Worm (Caenorhabditis elegans) whole organism, early embryonic: ENCODE data around the gene Y52E8A.1.

Source experiments
- B0310.2 ChIP-seq: sonication (generic microtip); optimal IDR thresholded peaks from 2 replicates; lab custom pipeline; 2016; ENCODE audit warnings: mild to moderate bottlenecking, missing genetic modification characterization, missing compliant biosample characterization
- F13C5.2 ChIP-seq: sonication (generic microtip); optimal IDR thresholded peaks from 2 replicates; lab custom pipeline; 2017; ENCODE audit warnings: mild to moderate bottlenecking, missing genetic modification characterization, inconsistent platforms, missing compliant biosample characterization
- aly-1 ChIP-seq: sonication (generic microtip); optimal IDR thresholded peaks from 2 replicates; lab custom pipeline; 2016; ENCODE audit warnings: missing genetic modification characterization, missing compliant biosample characterization
- ama-1 ChIP-seq: fragments of 150-350 bp; optimal IDR thresholded peaks from 2 replicates; lab custom pipeline; 2014
- ceh-13 ChIP-seq: fragments of 200-800 bp; sonication (Bioruptor generic); optimal IDR thresholded peaks from 2 replicates; lab custom pipeline; 2018; ENCODE audit warnings: mild to moderate bottlenecking, missing genetic modification characterization, missing compliant biosample characterization
- ceh-36 ChIP-seq: sonication (generic microtip); optimal IDR thresholded peaks from 2 replicates; lab custom pipeline; 2016; ENCODE audit warnings: missing genetic modification characterization, inconsistent platforms, missing compliant biosample characterization
- ets-7 ChIP-seq: sonication (generic microtip); optimal IDR thresholded peaks from 2 replicates; lab custom pipeline; 2016; ENCODE audit warnings: missing genotype, missing genetic modification characterization, missing compliant biosample characterization
- flt-1 ChIP-seq: fragments of 200-800 bp; sonication (Bioruptor generic); IDR thresholded peaks from 2 replicates; pipeline ENCODE4 v1.3.6; 2022; ENCODE audit warnings: missing genetic modification characterization, missing compliant biosample characterization
- hmbx-1 ChIP-seq: sonication (generic microtip); optimal IDR thresholded peaks from 2 replicates; lab custom pipeline; 2016; ENCODE audit warnings: mild to moderate bottlenecking, missing genetic modification characterization, missing compliant biosample characterization
- hmg-4 ChIP-seq: fragments of 200-800 bp; sonication (Bioruptor generic); optimal IDR thresholded peaks from 2 replicates; lab custom pipeline; 2018; ENCODE audit warnings: mild to moderate bottlenecking, missing genetic modification characterization, missing compliant biosample characterization
- hnd-1 ChIP-seq: sonication (generic microtip); optimal IDR thresholded peaks from 2 replicates; lab custom pipeline; 2016; ENCODE audit warnings: missing genetic modification characterization, missing compliant biosample characterization
- pes-1 ChIP-seq: fragments of 200-800 bp; sonication (Bioruptor generic); IDR thresholded peaks from 2 replicates; pipeline ENCODE4 v1.3.6; 2022; ENCODE audit warnings: missing genetic modification reagents, missing genetic modification characterization, missing compliant biosample characterization
- scrt-1 ChIP-seq: fragments of 200-800 bp; sonication (Bioruptor generic); IDR thresholded peaks from 2 replicates; pipeline ENCODE4 v1.3.6; 2022; ENCODE audit warnings: missing genetic modification characterization, missing compliant biosample characterization
- sea-1 ChIP-seq: fragments of 200-800 bp; sonication (Bioruptor generic); conservative IDR thresholded peaks from 2 replicates; pipeline ENCODE4 v1.3.6; 2022; ENCODE audit warnings: missing genetic modification characterization, missing compliant biosample characterization
- tbx-11 ChIP-seq: fragments of 200-800 bp; sonication (Bioruptor generic); IDR thresholded peaks from 2 replicates; pipeline ENCODE4 v1.3.6; 2022; ENCODE audit warnings: missing genetic modification characterization, missing compliant biosample characterization
- tbx-37 ChIP-seq: fragments of 200-800 bp; sonication (Bioruptor generic); conservative IDR thresholded peaks from 2 replicates; pipeline ENCODE4 v1.3.6; 2022; ENCODE audit warnings: missing genetic modification reagents, missing genetic modification characterization, missing compliant biosample characterization
- tra-4 ChIP-seq: sonication (generic microtip); optimal IDR thresholded peaks from 2 replicates; lab custom pipeline; 2017; ENCODE audit warnings: missing genetic modification characterization, missing compliant biosample characterization

Gene Y52E8A.1

ce11 chrII:4320455-4320854, 1.4 kb upstream of the Y52E8A.1 start, which contains the start of gene Y52E8A.2:
Gene Y52E8A.2 (plus strand): TSS chrII:4320836.
- TF ChIP-seq tbx-37 (GFP tag; lab: Robert Waterston, UW) (no peak), flt-1 (GFP tag; lab: Robert Waterston, UW) (no peak), B0310.2 (tag; lab: Kevin White, UChicago) (no peak), ceh-36 (tag; lab: Kevin White, UChicago) (no peak), hnd-1 (tag; lab: Kevin White, UChicago) (no peak), ama-1 (lab: Kevin White, UChicago) (no peak), tbx-11 (GFP tag; lab: Robert Waterston, UW) (no peak), hmg-4 (GFP tag; lab: Kevin White, UChicago) (no peak), ceh-13 (GFP tag; lab: Kevin White, UChicago) (no peak), sea-1 (GFP tag; lab: Robert Waterston, UW) (no peak), hmbx-1 (tag; lab: Kevin White, UChicago) (no peak), scrt-1 (GFP tag; lab: Robert Waterston, UW) (no peak), aly-1 (tag; lab: Kevin White, UChicago) (no peak), pes-1 (GFP tag; lab: Robert Waterston, UW) (no peak), ets-7 (tag; lab: Kevin White, UChicago) (no peak)

ce11 chrII:4322871-4323270, 1.0 kb downstream of the Y52E8A.1 start, which contains the start of gene H20J04.6:
Gene H20J04.6 (plus strand): TSS chrII:4323256.
- TF ChIP-seq ceh-36 (tag; lab: Kevin White, UChicago), result no peak
- no peak for TF ChIP-seq pes-1 (GFP tag; lab: Robert Waterston, UW)
- TF ChIP-seq B0310.2 (tag; lab: Kevin White, UChicago), result no peak
- TF ChIP-seq hmbx-1 (tag; lab: Kevin White, UChicago), result no peak
- TF ChIP-seq tbx-37 (GFP tag; lab: Robert Waterston, UW), result no peak
- TF ChIP-seq ets-7 (tag; lab: Kevin White, UChicago), result no peak
- TF ChIP-seq scrt-1 (GFP tag; lab: Robert Waterston, UW), result no peak
- TF ChIP-seq ceh-13 (GFP tag; lab: Kevin White, UChicago), result no peak
- TF ChIP-seq ama-1 (lab: Kevin White, UChicago), result no peak
- TF ChIP-seq sea-1 (GFP tag; lab: Robert Waterston, UW), result no peak
- TF ChIP-seq tra-4, result no peak

ce11 chrII:4324061-4324460, 2.2 kb downstream of the Y52E8A.1 start, which contains the start of gene mog-2:
Gene mog-2 (plus strand): TSS chrII:4324361.
- TF ChIP-seq tbx-11 (GFP tag; lab: Robert Waterston, UW), result no peak
- no peak for TF ChIP-seq sea-1 (GFP tag; lab: Robert Waterston, UW)
- TF ChIP-seq hnd-1 (tag; lab: Kevin White, UChicago), result no peak
- TF ChIP-seq ceh-36 (tag; lab: Kevin White, UChicago), result no peak
- no peak for TF ChIP-seq tbx-37 (GFP tag; lab: Robert Waterston, UW)
- no peak for TF ChIP-seq flt-1 (GFP tag; lab: Robert Waterston, UW)

ce11 chrII:4326420-4326819, 4.6 kb downstream of the Y52E8A.1 start, which contains the start of gene pfd-2:
Gene pfd-2 (plus strand): TSS chrII:4326720.
- TF ChIP-seq ceh-36 (tag; lab: Kevin White, UChicago) (no peak), tra-4 (no peak), scrt-1 (GFP tag; lab: Robert Waterston, UW) (no peak), hmbx-1 (tag; lab: Kevin White, UChicago) (no peak), F13C5.2 (tag; lab: Kevin White, UChicago) (no peak), flt-1 (GFP tag; lab: Robert Waterston, UW) (no peak), ceh-13 (GFP tag; lab: Kevin White, UChicago) (no peak), B0310.2 (tag; lab: Kevin White, UChicago) (no peak), ama-1 (lab: Kevin White, UChicago) (no peak), hnd-1 (tag; lab: Kevin White, UChicago) (no peak), ets-7 (tag; lab: Kevin White, UChicago) (no peak), pes-1 (GFP tag; lab: Robert Waterston, UW) (no peak), sea-1 (GFP tag; lab: Robert Waterston, UW) (no peak), aly-1 (tag; lab: Kevin White, UChicago) (no peak), tbx-37 (GFP tag; lab: Robert Waterston, UW) (no peak), hmg-4 (GFP tag; lab: Kevin White, UChicago) (no peak), tbx-11 (GFP tag; lab: Robert Waterston, UW) (no peak)

- TF ChIP-seq aly-1 (tag; lab: Kevin White, UChicago) (no peak), tra-4 (no peak), scrt-1 (GFP tag; lab: Robert Waterston, UW) (no peak), ets-7 (tag; lab: Kevin White, UChicago) (no peak), hmbx-1 (tag; lab: Kevin White, UChicago) (no peak), sea-1 (GFP tag; lab: Robert Waterston, UW) (no peak), ama-1 (lab: Kevin White, UChicago) (no peak), B0310.2 (tag; lab: Kevin White, UChicago) (no peak), pes-1 (GFP tag; lab: Robert Waterston, UW) (no peak), hnd-1 (tag; lab: Kevin White, UChicago) (no peak), tbx-11 (GFP tag; lab: Robert Waterston, UW) (no peak), flt-1 (GFP tag; lab: Robert Waterston, UW) (no peak), tbx-37 (GFP tag; lab: Robert Waterston, UW) (no peak), F13C5.2 (tag; lab: Kevin White, UChicago) (no peak)
Observed at ce11 chrII:4328716-4329115, 6.8 kb downstream of the Y52E8A.1 start, which contains the start of gene H20J04.4. Gene H20J04.4 (plus strand): TSS chrII:4329016.

ce11 chrII:4334448-4334847, 12.6 kb downstream of the Y52E8A.1 start, which contains the start of gene madf-3:
Gene madf-3 (plus strand): TSS chrII:4334748.
- TF ChIP-seq tra-4 (no peak), hmbx-1 (tag; lab: Kevin White, UChicago) (no peak), ceh-36 (tag; lab: Kevin White, UChicago) (no peak), pes-1 (GFP tag; lab: Robert Waterston, UW) (no peak), hnd-1 (tag; lab: Kevin White, UChicago) (no peak), B0310.2 (tag; lab: Kevin White, UChicago) (no peak), sea-1 (GFP tag; lab: Robert Waterston, UW) (no peak), tbx-11 (GFP tag; lab: Robert Waterston, UW) (no peak), F13C5.2 (tag; lab: Kevin White, UChicago) (no peak), hmg-4 (GFP tag; lab: Kevin White, UChicago) (no peak), aly-1 (tag; lab: Kevin White, UChicago) (no peak), ceh-13 (GFP tag; lab: Kevin White, UChicago) (no peak), tbx-37 (GFP tag; lab: Robert Waterston, UW) (no peak)
